Worm (Caenorhabditis elegans) whole organism, L2 larva: ENCODE data around the gene Y105C5B.1.

ENCODE experiments used
- ama-1 ChIP-seq: fragments of 150-350 bp; optimal IDR thresholded peaks from 2 replicates; lab custom pipeline; 2018; ENCODE audit warnings: inconsistent platforms
- egl-27 ChIP-seq: sonication (generic microtip); optimal IDR thresholded peaks from 3 replicates; lab custom pipeline; 2017; ENCODE audit warnings: missing biosample characterization, missing genetic modification reagents, missing genetic modification characterization
- mbf-1 ChIP-seq: sonication (generic microtip); optimal IDR thresholded peaks from 2 replicates; lab custom pipeline; 2017; ENCODE audit warnings: missing biosample characterization, missing genetic modification characterization
- nhr-25 ChIP-seq: fragments of 150-350 bp; sonication (generic microtip); optimal IDR thresholded peaks from 3 replicates; lab custom pipeline; 2014; ENCODE audit warnings: missing biosample characterization, missing genetic modification characterization
- unc-62 ChIP-seq: fragments of 150-350 bp; optimal IDR thresholded peaks from 2 replicates; lab custom pipeline; 2014; ENCODE audit warnings: missing biosample characterization, missing genetic modification reagents, missing genetic modification characterization

- TF ChIP-seq ama-1 (lab: Kevin White, UChicago) (no peak), mbf-1 (tag; lab: Kevin White, UChicago) (no peak), unc-62 (GFP tag; lab: Kevin White, UChicago) (no peak), nhr-25 (tag; lab: Kevin White, UChicago) (no peak), egl-27 (tag; lab: Kevin White, UChicago) (no peak)
These were observed 37.8 kb downstream of the Y105C5B.1 start for ce11 chrIV:15908251-15908650.
